Fruit fly (Drosophila melanogaster) whole organism, embryonic: ENCODE results near the gene CG18788.

Experiments
- Antp ChIP-seq: fragments of 200-800 bp; sonication (Bioruptor generic); optimal IDR thresholded peaks from 3 replicates; lab custom pipeline; 2016; ENCODE audit warnings: missing biosample characterization, missing genetic modification characterization
- Atf6 ChIP-seq: fragments of 200-800 bp; sonication (Bioruptor generic); IDR thresholded peaks from 2 replicates; pipeline ENCODE4 v1.3.6; 2022; ENCODE audit warnings: missing biosample characterization, missing genetic modification characterization
- C15 ChIP-seq: fragments of 200-800 bp; sonication (Bioruptor generic); IDR thresholded peaks from 3 replicates; pipeline ENCODE4 v1.3.6; 2022; ENCODE audit warnings: missing biosample characterization, missing genetic modification characterization
- CG10147 ChIP-seq: fragments of 200-800 bp; sonication (Bioruptor generic); optimal IDR thresholded peaks from 2 replicates; lab custom pipeline; 2019; ENCODE audit warnings: missing biosample characterization, mild to moderate bottlenecking, missing genetic modification characterization, moderate library complexity
- CG1024 ChIP-seq: fragments of 200-800 bp; sonication (Bioruptor generic); IDR thresholded peaks from 2 replicates; pipeline ENCODE4 v1.3.6; 2022; ENCODE audit warnings: missing biosample characterization, missing genetic modification characterization
- CG11398 ChIP-seq: fragments of 200-800 bp; sonication (Bioruptor generic); optimal IDR thresholded peaks from 2 replicates; lab custom pipeline; 2016; ENCODE audit warnings: missing biosample characterization, missing genetic modification characterization
- CG11696 ChIP-seq: fragments of 200-800 bp; sonication (Bioruptor generic); IDR thresholded peaks from 2 replicates; pipeline ENCODE4 v1.3.6; 2022; ENCODE audit warnings: missing biosample characterization, missing genetic modification characterization
- CG12942 ChIP-seq: fragments of 200-800 bp; sonication (Bioruptor generic); optimal IDR thresholded peaks from 3 replicates; lab custom pipeline; 2016; ENCODE audit warnings: missing biosample characterization, missing genetic modification characterization
- CG13894 ChIP-seq: fragments of 200-800 bp; sonication (Bioruptor generic); optimal IDR thresholded peaks from 3 replicates; lab custom pipeline; 2018; ENCODE audit warnings: missing biosample characterization, mild to moderate bottlenecking, missing genetic modification characterization, moderate library complexity
- CG14014 ChIP-seq: fragments of 200-800 bp; sonication (Bioruptor generic); IDR thresholded peaks from 2 replicates; pipeline ENCODE4 v1.3.6; 2022; ENCODE audit warnings: missing biosample characterization, missing genetic modification characterization
- CG15011 ChIP-seq: fragments of 200-800 bp; sonication (Bioruptor generic); optimal IDR thresholded peaks from 3 replicates; lab custom pipeline; 2018; ENCODE audit warnings: missing biosample characterization, mild to moderate bottlenecking, missing genetic modification characterization
- CG15479 ChIP-seq: fragments of 200-800 bp; sonication (Bioruptor generic); optimal IDR thresholded peaks from 3 replicates; lab custom pipeline; 2019; ENCODE audit warnings: missing biosample characterization, mild to moderate bottlenecking, missing genetic modification characterization, moderate library complexity
- CG15696 ChIP-seq: fragments of 200-800 bp; sonication (Bioruptor generic); optimal IDR thresholded peaks from 2 replicates; lab custom pipeline; 2019; ENCODE audit warnings: missing biosample characterization, mild to moderate bottlenecking, missing genetic modification characterization, moderate library complexity
- CG2712 ChIP-seq: fragments of 200-800 bp; optimal IDR thresholded peaks from 3 replicates; lab custom pipeline; 2019; ENCODE audit warnings: missing biosample characterization, mild to moderate bottlenecking, missing genetic modification characterization, moderate library complexity
- CG31441 ChIP-seq: fragments of 200-800 bp; sonication (Bioruptor generic); IDR thresholded peaks from 2 replicates; pipeline ENCODE4 v1.3.6; 2022; ENCODE audit warnings: missing biosample characterization, missing genetic modification characterization
- CG3407 ChIP-seq: fragments of 200-800 bp; sonication (Bioruptor generic); optimal IDR thresholded peaks from 2 replicates; lab custom pipeline; 2018; ENCODE audit warnings: missing biosample characterization, mild to moderate bottlenecking, missing genetic modification characterization
- CG4282 ChIP-seq: fragments of 200-800 bp; sonication (Bioruptor generic); optimal IDR thresholded peaks from 2 replicates; lab custom pipeline; 2016; ENCODE audit warnings: missing biosample characterization, missing genetic modification characterization
- CG4328 ChIP-seq: fragments of 200-800 bp; sonication (Bioruptor generic); optimal IDR thresholded peaks from 3 replicates; lab custom pipeline; 2017; ENCODE audit warnings: missing biosample characterization, missing genetic modification reagents, missing genetic modification characterization
- CG4360 ChIP-seq: fragments of 200-800 bp; sonication (Bioruptor generic); IDR thresholded peaks from 2 replicates; pipeline ENCODE4 v1.3.6; 2022; ENCODE audit warnings: missing biosample characterization, missing genetic modification characterization
- CG4404 ChIP-seq: fragments of 200-800 bp; sonication (Bioruptor generic); IDR thresholded peaks from 2 replicates; pipeline ENCODE4 v1.3.6; 2022; ENCODE audit warnings: missing biosample characterization, missing genetic modification characterization
- CG4707 ChIP-seq: fragments of 200-800 bp; sonication (Bioruptor generic); optimal IDR thresholded peaks from 2 replicates; lab custom pipeline; 2018; ENCODE audit warnings: missing biosample characterization, mild to moderate bottlenecking, missing genetic modification characterization, moderate library complexity
- CG6683 ChIP-seq: fragments of 200-800 bp; sonication (Bioruptor generic); optimal IDR thresholded peaks from 2 replicates; lab custom pipeline; 2017; ENCODE audit warnings: missing biosample characterization, mild to moderate bottlenecking, missing genetic modification characterization, missing genetic modification reagents
- CG6854 ChIP-seq: fragments of 200-800 bp; sonication (Bioruptor generic); optimal IDR thresholded peaks from 3 replicates; lab custom pipeline; 2017; ENCODE audit warnings: missing biosample characterization, mild to moderate bottlenecking, missing genetic modification characterization
- CG8478 ChIP-seq: fragments of >200 bp; optimal IDR thresholded peaks from 2 replicates; lab custom pipeline; 2018
- CG9609 ChIP-seq: fragments of 200-800 bp; sonication (Bioruptor generic); optimal IDR thresholded peaks from 3 replicates; lab custom pipeline; 2016; ENCODE audit warnings: missing biosample characterization, missing genetic modification characterization
- D19A ChIP-seq: fragments of 200-800 bp; optimal IDR thresholded peaks from 3 replicates; lab custom pipeline; 2019; ENCODE audit warnings: missing biosample characterization, mild to moderate bottlenecking, missing genetic modification characterization, moderate library complexity
- Dbx ChIP-seq: fragments of 200-800 bp; sonication (Bioruptor generic); IDR thresholded peaks from 3 replicates; pipeline ENCODE4 v1.3.6; 2022; ENCODE audit warnings: missing biosample characterization, missing genetic modification characterization
- Dfd ChIP-seq, 2 experiments: fragments of >200 bp; optimal IDR thresholded peaks; 2 replicates each; lab custom pipeline; 2017; ENCODE audit warnings: missing biosample characterization in 2 of 2, missing genetic modification characterization in 2 of 2
- Dref ChIP-seq: fragments of 200-800 bp; sonication (Bioruptor generic); IDR thresholded peaks from 2 replicates; pipeline ENCODE4 v1.3.6; 2022; ENCODE audit warnings: missing biosample characterization, missing genetic modification characterization
- H2.0 ChIP-seq: fragments of 200-800 bp; sonication (Bioruptor generic); IDR thresholded peaks from 2 replicates; pipeline ENCODE4 v1.3.6; 2022; ENCODE audit warnings: missing biosample characterization, missing genetic modification characterization
- HLH54F ChIP-seq: fragments of 200-800 bp; sonication (Bioruptor generic); optimal IDR thresholded peaks from 3 replicates; lab custom pipeline; 2016; ENCODE audit warnings: missing biosample characterization, missing genetic modification characterization
- Hand ChIP-seq: fragments of 200-800 bp; sonication (Bioruptor generic); optimal IDR thresholded peaks from 2 replicates; lab custom pipeline; 2017; ENCODE audit warnings: mild to moderate bottlenecking, missing biosample characterization, missing genetic modification reagents, missing genetic modification characterization
- Med ChIP-seq: fragments of 200-800 bp; sonication (Bioruptor generic); peaks from one replicate; lab custom pipeline; 2016; ENCODE audit warnings: missing biosample characterization, missing genetic modification characterization, mild to moderate bottlenecking, inconsistent platforms, moderate library complexity
- Opbp ChIP-seq: fragments of 200-800 bp; sonication (Bioruptor generic); IDR thresholded peaks from 3 replicates; pipeline ENCODE4 v1.3.6; 2022; ENCODE audit warnings: missing biosample characterization, missing genetic modification characterization; ENCODE audit not compliant: partially characterized antibody
- Six4 ChIP-seq: fragments of 200-800 bp; sonication (Bioruptor generic); optimal IDR thresholded peaks from 2 replicates; lab custom pipeline; 2016; ENCODE audit warnings: missing biosample characterization, missing genetic modification characterization
- Stat92E ChIP-seq, 3 experiments: fragments of >200 bp in 2 of 3; fragments of 200-800 bp in 1 of 3; sonication (Bioruptor generic) in 1 of 3; optimal IDR thresholded peaks; 2 replicates each; lab custom pipeline; 2017 to 2019; ENCODE audit warnings: missing biosample characterization in 3 of 3, missing genetic modification characterization in 3 of 3, mild to moderate bottlenecking in 1 of 3, moderate library complexity in 1 of 3
- Xbp1 ChIP-seq: fragments of 200-800 bp; sonication (Bioruptor generic); optimal IDR thresholded peaks from 3 replicates; lab custom pipeline; 2016; ENCODE audit warnings: missing biosample characterization, mild to moderate bottlenecking, missing genetic modification characterization
- croc ChIP-seq: fragments of 200-800 bp; sonication (Bioruptor generic); conservative IDR thresholded peaks from 3 replicates; pipeline ENCODE4 v1.3.6; 2022; ENCODE audit warnings: missing biosample characterization, missing genetic modification characterization
- dm ChIP-seq: fragments of 200-800 bp; sonication (Bioruptor generic); optimal IDR thresholded peaks from 3 replicates; lab custom pipeline; 2016; ENCODE audit warnings: missing biosample characterization, missing genetic modification characterization
- dpn ChIP-seq, 2 experiments: fragments of 200-800 bp; sonication (Bioruptor generic); optimal IDR thresholded peaks; 3 replicates each; lab custom pipeline; 2016; ENCODE audit warnings: missing biosample characterization in 2 of 2, missing genetic modification characterization in 2 of 2
- ems ChIP-seq: fragments of 200-800 bp; sonication (Bioruptor generic); optimal IDR thresholded peaks from 3 replicates; lab custom pipeline; 2016; ENCODE audit warnings: missing biosample characterization, missing genetic modification characterization
- ewg ChIP-seq: fragments of 200-800 bp; sonication (Bioruptor generic); optimal IDR thresholded peaks from 3 replicates; lab custom pipeline; 2017; ENCODE audit warnings: mild to moderate bottlenecking, missing biosample characterization, missing genetic modification reagents, missing genetic modification characterization
- fd102C ChIP-seq: fragments of 200-800 bp; sonication (Bioruptor generic); optimal IDR thresholded peaks from 2 replicates; lab custom pipeline; 2018; ENCODE audit warnings: missing biosample characterization, mild to moderate bottlenecking, missing genetic modification characterization, moderate library complexity
- ftz-f1 ChIP-seq: fragments of 200-800 bp; sonication (Bioruptor generic); optimal IDR thresholded peaks from 2 replicates; lab custom pipeline; 2016; ENCODE audit warnings: missing biosample characterization, missing genetic modification characterization
- odd ChIP-seq: fragments of 200-800 bp; sonication (Bioruptor generic); optimal IDR thresholded peaks from 2 replicates; lab custom pipeline; 2017; ENCODE audit warnings: missing biosample characterization, mild to moderate bottlenecking, missing genetic modification characterization
- tx ChIP-seq: fragments of 200-800 bp; sonication (Bioruptor generic); optimal IDR thresholded peaks from 2 replicates; lab custom pipeline; 2016; ENCODE audit warnings: missing biosample characterization, missing genetic modification characterization
- unc-4 ChIP-seq: fragments of 200-800 bp; sonication (Bioruptor generic); IDR thresholded peaks from 2 replicates; pipeline ENCODE4 v1.3.6; 2022; ENCODE audit warnings: missing biosample characterization, missing genetic modification characterization; ENCODE audit not compliant: partially characterized antibody
- vnd ChIP-seq: fragments of 200-800 bp; sonication (Bioruptor generic); IDR thresholded peaks from 3 replicates; pipeline ENCODE4 v1.3.6; 2022; ENCODE audit warnings: missing biosample characterization, missing genetic modification characterization; ENCODE audit not compliant: partially characterized antibody
- zen2 ChIP-seq: fragments of 200-800 bp; sonication (Bioruptor generic); IDR thresholded peaks from 3 replicates; pipeline ENCODE4 v1.3.6; 2022; ENCODE audit warnings: missing biosample characterization, missing genetic modification characterization; ENCODE audit not compliant: partially characterized antibody

The CG18788 gene

dm6 chr2L:12006397-12007330 is 27.3 kb upstream of the CG18788 start:
- TF ChIP-seq D19A (tag; lab: Kevin White, UChicago) (peak; percentile 100), CG1024 (GFP tag; lab: Robert Waterston, UW) (no peak), HLH54F (GFP tag; lab: Kevin White, UChicago) (peak; percentile 46), CG14014 (GFP tag; lab: Robert Waterston, UW) (no peak), zen2 (GFP tag; lab: Robert Waterston, UW) (no peak), odd (GFP tag; lab: Kevin White, UChicago) (peak; percentile 97), fd102C (GFP tag; lab: Kevin White, UChicago) (peak; percentile 52), CG31441 (GFP tag; lab: Robert Waterston, UW) (no peak), Six4 (peak; percentile 91), ems (GFP tag; lab: Kevin White, UChicago) (peak; percentile 73), ftz-f1 (GFP tag; lab: Kevin White, UChicago) (peak; percentile 100), unc-4 (GFP tag; lab: Robert Waterston, UW) (no peak), Stat92E (GFP tag; optimal IDR thresholded peaks at IDR 0.05; lab: Kevin White, UChicago) (peak in 1 of 3 experiments; percentile 73), CG15696 (tag; lab: Kevin White, UChicago) (peak; percentile 93), H2.0 (GFP tag; lab: Robert Waterston, UW) (no peak), CG4360 (GFP tag; lab: Robert Waterston, UW) (no peak), CG12942 (GFP tag; lab: Kevin White, UChicago) (peak; percentile 82), CG15479 (no peak), C15 (GFP tag; lab: Robert Waterston, UW) (no peak), Atf6 (no peak), dm (GFP tag; lab: Kevin White, UChicago) (peak; percentile 45), CG9609 (GFP tag; lab: Kevin White, UChicago) (peak; percentile 35), CG13894 (tag; lab: Kevin White, UChicago) (peak; percentile 45), CG4328 (GFP tag; lab: Kevin White, UChicago) (peak; percentile 94), croc (GFP tag; lab: Robert Waterston, UW) (peak; percentile 92), CG8478 (peak; percentile 52), CG4404 (GFP tag; lab: Robert Waterston, UW) (no peak), CG4282 (GFP tag; lab: Kevin White, UChicago) (no peak), CG11398 (GFP tag; lab: Kevin White, UChicago) (no peak), vnd (GFP tag; lab: Robert Waterston, UW) (no peak), Med (GFP tag; lab: Kevin White, UChicago) (peak; percentile 71), CG6854 (GFP tag; lab: Kevin White, UChicago) (peak; percentile 91), CG10147 (GFP tag; lab: Kevin White, UChicago) (peak; percentile 95), Hand (GFP tag; lab: Kevin White, UChicago) (peak; percentile 94), CG4707 (GFP tag; lab: Kevin White, UChicago) (peak; percentile 22), dpn (GFP tag; optimal IDR thresholded peaks at IDR 0.05; lab: Kevin White, UChicago) (peak; percentile 71 to 92), Dref (no peak), ewg (peak; percentile 83), Antp (GFP tag; lab: Kevin White, UChicago) (peak; percentile 65), CG3407 (GFP tag; lab: Kevin White, UChicago) (peak; percentile 86), Opbp (GFP tag; lab: Robert Waterston, UW) (no peak), tx (GFP tag; lab: Kevin White, UChicago) (peak; percentile 55), Dfd (GFP tag; optimal IDR thresholded peaks at IDR 0.05; lab: Kevin White, UChicago) (no peak), Dbx (GFP tag; lab: Robert Waterston, UW) (no peak), CG2712 (tag; lab: Kevin White, UChicago) (peak; percentile 98), CG6683 (GFP tag; lab: Kevin White, UChicago) (peak; percentile 90), Xbp1 (GFP tag; lab: Kevin White, UChicago) (peak; percentile 91), CG15011 (GFP tag; lab: Kevin White, UChicago) (peak; percentile 90), CG11696 (GFP tag; lab: Robert Waterston, UW) (no peak)
